Worm (Caenorhabditis elegans) whole organism, young adult: ENCODE results near the gene sru-27.

Source experiments
- C17E4.6 ChIP-seq: fragments of 200-800 bp; sonication (Bioruptor generic); IDR thresholded peaks from 2 replicates; pipeline ENCODE4 v1.3.6; 2022; ENCODE audit warnings: missing genetic modification reagents, missing genetic modification characterization, missing compliant biosample characterization
- D2030.7 ChIP-seq: fragments of 200-800 bp; sonication (Bioruptor generic); IDR thresholded peaks from 2 replicates; pipeline ENCODE4 v1.3.6; 2022; ENCODE audit warnings: missing genetic modification reagents, missing genetic modification characterization, missing compliant biosample characterization
- F10E7.11 ChIP-seq: sonication (generic microtip); optimal IDR thresholded peaks from 2 replicates; lab custom pipeline; 2017; ENCODE audit warnings: mild to moderate bottlenecking, missing genetic modification characterization, moderate library complexity, missing compliant biosample characterization
- F23B12.7 ChIP-seq: sonication (generic microtip); optimal IDR thresholded peaks from 2 replicates; lab custom pipeline; 2017; ENCODE audit warnings: missing genetic modification characterization, mild to moderate bottlenecking, missing compliant biosample characterization, antibody characterized with exemption, moderate library complexity; ENCODE audit not compliant: insufficient read depth
- F33H1.4 ChIP-seq: fragments of 200-800 bp; sonication (Bioruptor generic); IDR thresholded peaks from 2 replicates; pipeline ENCODE4 v1.3.6; 2022; ENCODE audit warnings: missing genetic modification reagents, missing genetic modification characterization, missing compliant biosample characterization
- F37B4.10 ChIP-seq: fragments of 200-800 bp; sonication (Bioruptor generic); IDR thresholded peaks from 2 replicates; pipeline ENCODE4 v1.3.6; 2022; ENCODE audit warnings: missing genetic modification characterization, missing compliant biosample characterization
- F49E8.2 ChIP-seq: sonication (generic microtip); optimal IDR thresholded peaks from 3 replicates; lab custom pipeline; 2017; ENCODE audit warnings: missing genetic modification characterization, mild to moderate bottlenecking, missing compliant biosample characterization, antibody characterized with exemption, moderate library complexity; ENCODE audit not compliant: insufficient read depth
- F57C9.4 ChIP-seq: sonication (generic microtip); optimal IDR thresholded peaks from 2 replicates; lab custom pipeline; 2017; ENCODE audit warnings: mild to moderate bottlenecking, missing genetic modification characterization, missing compliant biosample characterization
- Y67H2A.10 ChIP-seq: fragments of 200-800 bp; sonication (Bioruptor generic); conservative IDR thresholded peaks from 2 replicates; pipeline ENCODE4 v1.3.6; 2022; ENCODE audit warnings: missing genetic modification reagents, missing genetic modification characterization, missing compliant biosample characterization
- athp-1 ChIP-seq: sonication (generic microtip); optimal IDR thresholded peaks from 2 replicates; lab custom pipeline; 2017; ENCODE audit warnings: mild to moderate bottlenecking, missing genetic modification characterization, missing compliant biosample characterization
- attf-6 ChIP-seq: fragments of 200-800 bp; sonication (Bioruptor generic); IDR thresholded peaks from 2 replicates; pipeline ENCODE4 v1.3.6; 2022; ENCODE audit warnings: missing genetic modification reagents, missing genetic modification characterization, missing compliant biosample characterization
- ccch-3 ChIP-seq: fragments of 200-800 bp; sonication (Bioruptor generic); optimal IDR thresholded peaks from 2 replicates; lab custom pipeline; 2018; ENCODE audit warnings: mild to moderate bottlenecking, missing genetic modification characterization, missing compliant biosample characterization
- chd-7 ChIP-seq: sonication (generic microtip); optimal IDR thresholded peaks from 2 replicates; lab custom pipeline; 2016; ENCODE audit warnings: mild to moderate bottlenecking, missing genetic modification characterization, moderate library complexity, missing compliant biosample characterization
- dox-1 ChIP-seq: fragments of 200-800 bp; sonication (Bioruptor generic); IDR thresholded peaks from 2 replicates; pipeline ENCODE4 v1.3.6; 2022; ENCODE audit warnings: missing genetic modification reagents, missing genetic modification characterization, missing compliant biosample characterization
- dpl-1 ChIP-seq: fragments of 150-350 bp; optimal IDR thresholded peaks from 2 replicates; lab custom pipeline; 2014; ENCODE audit warnings: missing biosample characterization, missing genetic modification reagents, missing genetic modification characterization
- egl-44 ChIP-seq: fragments of 200-800 bp; sonication (Bioruptor generic); IDR thresholded peaks from 2 replicates; pipeline ENCODE4 v1.3.6; 2022; ENCODE audit warnings: missing genetic modification reagents, missing genetic modification characterization, missing compliant biosample characterization
- egrh-3 ChIP-seq: fragments of 200-800 bp; sonication (Bioruptor generic); IDR thresholded peaks from 2 replicates; pipeline ENCODE4 v1.3.6; 2022; ENCODE audit warnings: missing genetic modification reagents, missing genetic modification characterization, missing compliant biosample characterization
- ekl-4 ChIP-seq: fragments of 200-800 bp; sonication (Bioruptor generic); IDR thresholded peaks from 2 replicates; pipeline ENCODE4 v1.3.6; 2022; ENCODE audit warnings: missing genetic modification reagents, missing genetic modification characterization, missing compliant biosample characterization
- hlh-12 ChIP-seq: sonication (generic microtip); optimal IDR thresholded peaks from 2 replicates; lab custom pipeline; 2016; ENCODE audit warnings: missing genetic modification characterization, missing compliant biosample characterization
- hrde-1 ChIP-seq: sonication (generic microtip); optimal IDR thresholded peaks from 2 replicates; lab custom pipeline; 2016; ENCODE audit warnings: missing genetic modification characterization, mild to moderate bottlenecking, missing compliant biosample characterization, moderate library complexity, missing genotype, missing genetic modification reagents, borderline replicate concordance
- hsf-1 ChIP-seq: fragments of 200-800 bp; sonication (Bioruptor generic); IDR thresholded peaks from 2 replicates; pipeline ENCODE4 v1.3.6; 2022; ENCODE audit warnings: missing genetic modification reagents, missing genetic modification characterization, missing compliant biosample characterization
- lag-1 ChIP-seq: fragments of 200-800 bp; sonication (Bioruptor generic); IDR thresholded peaks from 2 replicates; pipeline ENCODE4 v1.3.6; 2022; ENCODE audit warnings: missing genetic modification reagents, missing genetic modification characterization, missing compliant biosample characterization
- madf-10 ChIP-seq: sonication (generic microtip); optimal IDR thresholded peaks from 2 replicates; lab custom pipeline; 2016; ENCODE audit warnings: mild to moderate bottlenecking, missing genetic modification characterization, missing compliant biosample characterization
- madf-6 ChIP-seq: fragments of 200-800 bp; sonication (Bioruptor generic); IDR thresholded peaks from 2 replicates; pipeline ENCODE4 v1.3.6; 2022; ENCODE audit warnings: missing genetic modification reagents, missing genetic modification characterization, missing compliant biosample characterization
- mcd-1 ChIP-seq: fragments of 200-800 bp; sonication (Bioruptor generic); IDR thresholded peaks from 2 replicates; pipeline ENCODE4 v1.3.6; 2022; ENCODE audit warnings: missing genetic modification reagents, missing genetic modification characterization, missing compliant biosample characterization
- nhr-27 ChIP-seq: fragments of 200-800 bp; sonication (Bioruptor generic); optimal IDR thresholded peaks from 2 replicates; lab custom pipeline; 2018; ENCODE audit warnings: mild to moderate bottlenecking, missing genetic modification characterization, moderate library complexity, missing compliant biosample characterization
- nhr-80 ChIP-seq: sonication (generic microtip); optimal IDR thresholded peaks from 2 replicates; lab custom pipeline; 2016; ENCODE audit warnings: missing genetic modification characterization, missing compliant biosample characterization
- nhr-90 ChIP-seq: sonication (generic microtip); optimal IDR thresholded peaks from 2 replicates; lab custom pipeline; 2016; ENCODE audit warnings: missing genotype, mild to moderate bottlenecking, missing genetic modification characterization, missing compliant biosample characterization
- rec-8 ChIP-seq, 2 experiments: sonication (generic microtip); optimal IDR thresholded peaks; 2 replicates each; lab custom pipeline; 2016; ENCODE audit warnings: mild to moderate bottlenecking in 2 of 2, missing genetic modification characterization in 2 of 2, missing genetic modification reagents in 2 of 2, missing genotype in 2 of 2, missing biosample characterization in 1 of 2, missing compliant biosample characterization in 1 of 2, moderate library complexity in 1 of 2
- repo-1 ChIP-seq: sonication (generic microtip); optimal IDR thresholded peaks from 2 replicates; lab custom pipeline; 2017; ENCODE audit warnings: mild to moderate bottlenecking, missing genetic modification characterization, missing compliant biosample characterization
- snpc-3.4 ChIP-seq: sonication (generic microtip); optimal IDR thresholded peaks from 2 replicates; lab custom pipeline; 2017; ENCODE audit warnings: missing genetic modification characterization, mild to moderate bottlenecking, missing compliant biosample characterization, antibody characterized with exemption, moderate library complexity, missing genotype, missing genetic modification reagents
- snpc-4 ChIP-seq, 5 experiments: fragments of 150-350 bp in 1 of 5; sonication (generic microtip) in 4 of 5; optimal IDR thresholded peaks; 2 replicates each; lab custom pipeline; 2014 to 2018; ENCODE audit warnings: missing genetic modification characterization in 5 of 5, missing biosample characterization in 3 of 5, antibody characterized with exemption in 2 of 5, mild to moderate bottlenecking in 2 of 5, missing compliant biosample characterization in 2 of 5, missing genotype in 2 of 5, moderate library complexity in 2 of 5, missing genetic modification reagents in 1 of 5
- unc-130 ChIP-seq: sonication (generic microtip); optimal IDR thresholded peaks from 2 replicates; lab custom pipeline; 2016; ENCODE audit warnings: missing genetic modification reagents, missing genetic modification characterization, missing compliant biosample characterization
- unc-62 ChIP-seq: fragments of 150-350 bp; optimal IDR thresholded peaks from 2 replicates; lab custom pipeline; 2014; ENCODE audit warnings: missing biosample characterization, missing genetic modification reagents, missing genetic modification characterization
- zim-3 ChIP-seq: sonication (generic microtip); optimal IDR thresholded peaks from 2 replicates; lab custom pipeline; 2017; ENCODE audit warnings: mild to moderate bottlenecking, missing genetic modification characterization, moderate library complexity, missing compliant biosample characterization
- ztf-18 ChIP-seq: sonication (generic microtip); optimal IDR thresholded peaks from 2 replicates; lab custom pipeline; 2016; ENCODE audit warnings: missing genotype, mild to moderate bottlenecking, missing genetic modification characterization, missing compliant biosample characterization

sru-27 gene

ce11 chrV:1522485-1522884 lies 23.2 kb downstream of the sru-27 start, which contains the start of gene str-243:
TSS of gene str-243 (plus strand) at chrV:1522785.
- no peak for TF ChIP-seq madf-10 (tag; lab: Kevin White, UChicago)
- no peak for TF ChIP-seq Y67H2A.10 (GFP tag; lab: Robert Waterston, UW)
- no peak for TF ChIP-seq hsf-1 (GFP tag; lab: Robert Waterston, UW)

- TF ChIP-seq zim-3 (tag; lab: Kevin White, UChicago) (no peak), D2030.7 (GFP tag; lab: Robert Waterston, UW) (no peak), F33H1.4 (GFP tag; lab: Robert Waterston, UW) (no peak), C17E4.6 (no peak), mcd-1 (GFP tag; lab: Robert Waterston, UW) (no peak), attf-6 (GFP tag; lab: Robert Waterston, UW) (no peak), dpl-1 (GFP tag; lab: Kevin White, UChicago) (no peak), F57C9.4 (tag; lab: Kevin White, UChicago) (no peak), ekl-4 (GFP tag; lab: Robert Waterston, UW) (no peak), F10E7.11 (tag; lab: Kevin White, UChicago) (no peak), athp-1 (tag; lab: Kevin White, UChicago) (no peak), F37B4.10 (no peak), unc-62 (GFP tag; lab: Kevin White, UChicago) (no peak), F23B12.7 (tag; lab: Kevin White, UChicago) (no peak), snpc-4 (GFP tag; optimal IDR thresholded peaks at IDR 0.05; lab: Kevin White, UChicago) (no peak), snpc-4 (tag; optimal IDR thresholded peaks at IDR 0.05; lab: Kevin White, UChicago) (no peak)
These were observed 28.7 kb downstream of the sru-27 start, which contains the start of gene str-236 for ce11 chrV:1527985-1528384. TSS of gene str-236 (minus strand) at chrV:1528085.

ce11 chrV:1531159-1531558 lies 31.9 kb downstream of the sru-27 start, which contains the start of gene K02H11.4:
TSS of gene K02H11.4 (minus strand) at chrV:1531259.
- TF ChIP-seq snpc-3.4 = no peak
- TF ChIP-seq madf-6 (GFP tag; lab: Robert Waterston, UW) = no peak
- TF ChIP-seq lag-1 (GFP tag; lab: Robert Waterston, UW) = no peak
- no peak for TF ChIP-seq nhr-90 (tag; lab: Kevin White, UChicago)
- no peak for TF ChIP-seq hlh-12 (tag; lab: Kevin White, UChicago)
- no peak for TF ChIP-seq dox-1 (GFP tag; lab: Robert Waterston, UW)
- no peak for TF ChIP-seq F37B4.10
- no peak for TF ChIP-seq egl-44 (GFP tag; lab: Robert Waterston, UW)
- TF ChIP-seq chd-7 (tag; lab: Kevin White, UChicago) = no peak
- TF ChIP-seq ccch-3 = no peak
- TF ChIP-seq nhr-80 (tag; lab: Kevin White, UChicago) = no peak
- no peak for TF ChIP-seq hrde-1 (tag; lab: Kevin White, UChicago)
- no peak for TF ChIP-seq F49E8.2
- no peak for TF ChIP-seq hsf-1 (GFP tag; lab: Robert Waterston, UW)
- no peak for TF ChIP-seq unc-130 (GFP tag; lab: Kevin White, UChicago)
- no peak for TF ChIP-seq egrh-3

- TF ChIP-seq ztf-18 (tag; lab: Kevin White, UChicago) (no peak), ccch-3 (no peak), rec-8 (tag; optimal IDR thresholded peaks at IDR 0.05; lab: Kevin White, UChicago) (no peak), repo-1 (tag; lab: Kevin White, UChicago) (no peak), madf-6 (GFP tag; lab: Robert Waterston, UW) (no peak), nhr-27 (tag; lab: Kevin White, UChicago) (no peak)
- TF ChIP-seq, all 124 proteins: peak for 0
These were observed 33.2 kb downstream of the sru-27 start for ce11 chrV:1532455-1532854.
